Worm (Caenorhabditis elegans) whole organism, young adult: ENCODE data around the gene Y47G7B.2.

Experiments used
- B0035.1 ChIP-seq: sonication (generic microtip); optimal IDR thresholded peaks from 2 replicates; lab custom pipeline; 2016; ENCODE audit warnings: missing genetic modification characterization, mild to moderate bottlenecking, missing compliant biosample characterization, missing genotype, missing genetic modification reagents
- B0336.3 ChIP-seq: fragments of 200-800 bp; sonication (Bioruptor generic); IDR thresholded peaks from 2 replicates; pipeline ENCODE4 v1.3.6; 2022; ENCODE audit warnings: missing genetic modification characterization, missing compliant biosample characterization
- D2030.7 ChIP-seq: fragments of 200-800 bp; sonication (Bioruptor generic); IDR thresholded peaks from 2 replicates; pipeline ENCODE4 v1.3.6; 2022; ENCODE audit warnings: missing genetic modification reagents, missing genetic modification characterization, missing compliant biosample characterization
- F10E7.11 ChIP-seq: sonication (generic microtip); optimal IDR thresholded peaks from 2 replicates; lab custom pipeline; 2017; ENCODE audit warnings: mild to moderate bottlenecking, missing genetic modification characterization, moderate library complexity, missing compliant biosample characterization
- F22D6.2 ChIP-seq: sonication (generic microtip); optimal IDR thresholded peaks from 2 replicates; lab custom pipeline; 2016; ENCODE audit warnings: mild to moderate bottlenecking, missing genetic modification characterization, missing compliant biosample characterization
- F57C9.4 ChIP-seq: sonication (generic microtip); optimal IDR thresholded peaks from 2 replicates; lab custom pipeline; 2017; ENCODE audit warnings: mild to moderate bottlenecking, missing genetic modification characterization, missing compliant biosample characterization
- T07F8.4 ChIP-seq: sonication (generic microtip); optimal IDR thresholded peaks from 2 replicates; lab custom pipeline; 2016; ENCODE audit warnings: mild to moderate bottlenecking, missing genetic modification characterization, moderate library complexity, missing compliant biosample characterization
- Y56A3A.18 ChIP-seq: fragments of 200-800 bp; sonication (Bioruptor generic); IDR thresholded peaks from 2 replicates; pipeline ENCODE4 v1.3.6; 2022; ENCODE audit warnings: missing genetic modification reagents, missing genetic modification characterization, missing compliant biosample characterization
- Y95B8A.8 ChIP-seq: fragments of 200-800 bp; sonication (Bioruptor generic); IDR thresholded peaks from 2 replicates; pipeline ENCODE4 v1.3.6; 2022; ENCODE audit warnings: missing genetic modification reagents, missing genetic modification characterization, missing compliant biosample characterization
- ZK185.1 ChIP-seq: sonication (generic microtip); optimal IDR thresholded peaks from 2 replicates; lab custom pipeline; 2016; ENCODE audit warnings: mild to moderate bottlenecking, missing genetic modification characterization, missing compliant biosample characterization; ENCODE audit not compliant: poor library complexity, severe bottlenecking
- ama-1 ChIP-seq, 3 experiments: fragments of 150-350 bp in 1 of 3; sonication (generic microtip) in 2 of 3; optimal IDR thresholded peaks; 2 replicates each; lab custom pipeline; 2014 to 2018; ENCODE audit warnings: missing biosample characterization in 2 of 3, missing genetic modification characterization in 2 of 3, missing genetic modification reagents in 2 of 3
- aptf-2 ChIP-seq: fragments of 200-800 bp; sonication (Bioruptor generic); conservative IDR thresholded peaks from 2 replicates; pipeline ENCODE4 v1.3.6; 2022; ENCODE audit warnings: missing genetic modification reagents, missing genetic modification characterization, missing compliant biosample characterization
- atf-7 ChIP-seq: sonication (generic microtip); optimal IDR thresholded peaks from 2 replicates; lab custom pipeline; 2017; ENCODE audit warnings: mild to moderate bottlenecking, missing genetic modification characterization, missing compliant biosample characterization
- attf-5 ChIP-seq: fragments of 200-800 bp; sonication (Bioruptor generic); optimal IDR thresholded peaks from 2 replicates; lab custom pipeline; 2018; ENCODE audit warnings: mild to moderate bottlenecking, missing genetic modification characterization, missing compliant biosample characterization
- bed-2 ChIP-seq: fragments of 200-800 bp; sonication (Bioruptor generic); IDR thresholded peaks from 2 replicates; pipeline ENCODE4 v1.3.6; 2022; ENCODE audit warnings: missing genetic modification reagents, missing genetic modification characterization, missing compliant biosample characterization
- cebp-2 ChIP-seq: fragments of 200-800 bp; sonication (Bioruptor generic); IDR thresholded peaks from 2 replicates; pipeline ENCODE4 v1.3.6; 2022; ENCODE audit warnings: missing genetic modification characterization, missing compliant biosample characterization
- ceh-100 ChIP-seq: fragments of 200-800 bp; sonication (Bioruptor generic); IDR thresholded peaks from 2 replicates; pipeline ENCODE4 v1.3.6; 2022; ENCODE audit warnings: missing genetic modification reagents, missing genetic modification characterization, missing compliant biosample characterization
- chd-7 ChIP-seq: sonication (generic microtip); optimal IDR thresholded peaks from 2 replicates; lab custom pipeline; 2016; ENCODE audit warnings: mild to moderate bottlenecking, missing genetic modification characterization, moderate library complexity, missing compliant biosample characterization
- dox-1 ChIP-seq: fragments of 200-800 bp; sonication (Bioruptor generic); IDR thresholded peaks from 2 replicates; pipeline ENCODE4 v1.3.6; 2022; ENCODE audit warnings: missing genetic modification reagents, missing genetic modification characterization, missing compliant biosample characterization
- efl-1 ChIP-seq: fragments of 150-350 bp; optimal IDR thresholded peaks from 2 replicates; lab custom pipeline; 2014; ENCODE audit warnings: missing biosample characterization, missing genetic modification reagents, missing genetic modification characterization
- egl-18 ChIP-seq: fragments of 200-800 bp; sonication (Bioruptor generic); IDR thresholded peaks from 2 replicates; pipeline ENCODE4 v1.3.6; 2022; ENCODE audit warnings: missing genetic modification reagents, missing genetic modification characterization, missing compliant biosample characterization
- egl-44 ChIP-seq: fragments of 200-800 bp; sonication (Bioruptor generic); IDR thresholded peaks from 2 replicates; pipeline ENCODE4 v1.3.6; 2022; ENCODE audit warnings: missing genetic modification reagents, missing genetic modification characterization, missing compliant biosample characterization
- ekl-4 ChIP-seq: fragments of 200-800 bp; sonication (Bioruptor generic); IDR thresholded peaks from 2 replicates; pipeline ENCODE4 v1.3.6; 2022; ENCODE audit warnings: missing genetic modification reagents, missing genetic modification characterization, missing compliant biosample characterization
- fkh-3 ChIP-seq: sonication (generic microtip); optimal IDR thresholded peaks from 2 replicates; lab custom pipeline; 2016; ENCODE audit warnings: mild to moderate bottlenecking, missing genetic modification characterization, missing compliant biosample characterization
- hrde-1 ChIP-seq: sonication (generic microtip); optimal IDR thresholded peaks from 2 replicates; lab custom pipeline; 2016; ENCODE audit warnings: missing genetic modification characterization, mild to moderate bottlenecking, missing compliant biosample characterization, moderate library complexity, missing genotype, missing genetic modification reagents, borderline replicate concordance
- lin-26 ChIP-seq: fragments of 200-800 bp; sonication (Bioruptor generic); IDR thresholded peaks from 2 replicates; pipeline ENCODE4 v1.3.6; 2022; ENCODE audit warnings: missing genetic modification reagents, missing genetic modification characterization, missing compliant biosample characterization
- lsl-1 ChIP-seq: fragments of 200-800 bp; sonication (Bioruptor generic); optimal IDR thresholded peaks from 2 replicates; lab custom pipeline; 2018; ENCODE audit warnings: mild to moderate bottlenecking, missing genetic modification characterization, moderate library complexity, missing compliant biosample characterization
- lsy-27 ChIP-seq: sonication (generic microtip); optimal IDR thresholded peaks from 2 replicates; lab custom pipeline; 2017; ENCODE audit warnings: missing genetic modification characterization, mild to moderate bottlenecking, missing compliant biosample characterization, antibody characterized with exemption, missing genotype, borderline replicate concordance; ENCODE audit not compliant: insufficient read depth
- madf-10 ChIP-seq: sonication (generic microtip); optimal IDR thresholded peaks from 2 replicates; lab custom pipeline; 2016; ENCODE audit warnings: mild to moderate bottlenecking, missing genetic modification characterization, missing compliant biosample characterization
- madf-3 ChIP-seq: fragments of 200-800 bp; sonication (Bioruptor generic); IDR thresholded peaks from 2 replicates; pipeline ENCODE4 v1.3.6; 2022; ENCODE audit warnings: missing genetic modification reagents, missing genetic modification characterization, missing compliant biosample characterization
- madf-6 ChIP-seq: fragments of 200-800 bp; sonication (Bioruptor generic); IDR thresholded peaks from 2 replicates; pipeline ENCODE4 v1.3.6; 2022; ENCODE audit warnings: missing genetic modification reagents, missing genetic modification characterization, missing compliant biosample characterization
- madf-8 ChIP-seq: fragments of 200-800 bp; sonication (Bioruptor generic); conservative IDR thresholded peaks from 2 replicates; pipeline ENCODE4 v1.3.6; 2022; ENCODE audit warnings: missing genetic modification reagents, missing genetic modification characterization, missing compliant biosample characterization
- nfyb-1 ChIP-seq: fragments of 200-800 bp; sonication (Bioruptor generic); IDR thresholded peaks from 2 replicates; pipeline ENCODE4 v1.3.6; 2022; ENCODE audit warnings: missing genetic modification reagents, missing genetic modification characterization, missing compliant biosample characterization
- nhr-27 ChIP-seq: fragments of 200-800 bp; sonication (Bioruptor generic); optimal IDR thresholded peaks from 2 replicates; lab custom pipeline; 2018; ENCODE audit warnings: mild to moderate bottlenecking, missing genetic modification characterization, moderate library complexity, missing compliant biosample characterization
- nhr-80 ChIP-seq: sonication (generic microtip); optimal IDR thresholded peaks from 2 replicates; lab custom pipeline; 2016; ENCODE audit warnings: missing genetic modification characterization, missing compliant biosample characterization
- nhr-90 ChIP-seq: sonication (generic microtip); optimal IDR thresholded peaks from 2 replicates; lab custom pipeline; 2016; ENCODE audit warnings: missing genotype, mild to moderate bottlenecking, missing genetic modification characterization, missing compliant biosample characterization
- pbrm-1 ChIP-seq: fragments of 200-800 bp; sonication (Bioruptor generic); IDR thresholded peaks from 2 replicates; pipeline ENCODE4 v1.3.6; 2022; ENCODE audit warnings: missing genetic modification reagents, missing genetic modification characterization, missing compliant biosample characterization
- pha-4 ChIP-seq: fragments of 150-350 bp; sonication (generic microtip); optimal IDR thresholded peaks from 2 replicates; lab custom pipeline; 2014; ENCODE audit warnings: missing biosample characterization, missing genetic modification reagents, missing genetic modification characterization
- repo-1 ChIP-seq: sonication (generic microtip); optimal IDR thresholded peaks from 2 replicates; lab custom pipeline; 2017; ENCODE audit warnings: mild to moderate bottlenecking, missing genetic modification characterization, missing compliant biosample characterization
- sdz-38 ChIP-seq: sonication (generic microtip); optimal IDR thresholded peaks from 2 replicates; lab custom pipeline; 2016; ENCODE audit warnings: missing genotype, missing genetic modification characterization, missing compliant biosample characterization
- snpc-4 ChIP-seq, 5 experiments: fragments of 150-350 bp in 1 of 5; sonication (generic microtip) in 4 of 5; optimal IDR thresholded peaks; 2 replicates each; lab custom pipeline; 2014 to 2018; ENCODE audit warnings: missing genetic modification characterization in 5 of 5, missing biosample characterization in 3 of 5, antibody characterized with exemption in 2 of 5, mild to moderate bottlenecking in 2 of 5, missing compliant biosample characterization in 2 of 5, missing genotype in 2 of 5, moderate library complexity in 2 of 5, missing genetic modification reagents in 1 of 5
- somi-1 ChIP-seq: fragments of 200-800 bp; sonication (Bioruptor generic); optimal IDR thresholded peaks from 2 replicates; lab custom pipeline; 2018; ENCODE audit warnings: mild to moderate bottlenecking, missing genetic modification characterization, missing compliant biosample characterization
- unc-62 ChIP-seq: fragments of 150-350 bp; optimal IDR thresholded peaks from 2 replicates; lab custom pipeline; 2014; ENCODE audit warnings: missing biosample characterization, missing genetic modification reagents, missing genetic modification characterization
- ztf-22 ChIP-seq: fragments of 200-800 bp; sonication (Bioruptor generic); optimal IDR thresholded peaks from 2 replicates; lab custom pipeline; 2018; ENCODE audit warnings: mild to moderate bottlenecking, missing genetic modification characterization, moderate library complexity, missing compliant biosample characterization
- ztf-28 ChIP-seq: fragments of 200-800 bp; sonication (Bioruptor generic); IDR thresholded peaks from 2 replicates; pipeline ENCODE4 v1.3.6; 2022; ENCODE audit warnings: missing genetic modification reagents, missing genetic modification characterization, missing compliant biosample characterization
- ztf-6 ChIP-seq: fragments of 200-800 bp; sonication (Bioruptor generic); IDR thresholded peaks from 2 replicates; pipeline ENCODE4 v1.3.6; 2022; ENCODE audit warnings: missing genetic modification reagents, missing genetic modification characterization, missing compliant biosample characterization

Y47G7B.2 gene

ce11 chrII:2681118-2681517 lies 26.7 kb downstream of the Y47G7B.2 start, which contains the start of gene F34D6.1 (continued):
- no peak for TF ChIP-seq fkh-3
- TF ChIP-seq ztf-22 (GFP tag; lab: Kevin White, UChicago), result no peak
- TF ChIP-seq F22D6.2, result no peak
- TF ChIP-seq ceh-100, result no peak
- no peak for TF ChIP-seq somi-1 (GFP tag; lab: Kevin White, UChicago)

DNA sequence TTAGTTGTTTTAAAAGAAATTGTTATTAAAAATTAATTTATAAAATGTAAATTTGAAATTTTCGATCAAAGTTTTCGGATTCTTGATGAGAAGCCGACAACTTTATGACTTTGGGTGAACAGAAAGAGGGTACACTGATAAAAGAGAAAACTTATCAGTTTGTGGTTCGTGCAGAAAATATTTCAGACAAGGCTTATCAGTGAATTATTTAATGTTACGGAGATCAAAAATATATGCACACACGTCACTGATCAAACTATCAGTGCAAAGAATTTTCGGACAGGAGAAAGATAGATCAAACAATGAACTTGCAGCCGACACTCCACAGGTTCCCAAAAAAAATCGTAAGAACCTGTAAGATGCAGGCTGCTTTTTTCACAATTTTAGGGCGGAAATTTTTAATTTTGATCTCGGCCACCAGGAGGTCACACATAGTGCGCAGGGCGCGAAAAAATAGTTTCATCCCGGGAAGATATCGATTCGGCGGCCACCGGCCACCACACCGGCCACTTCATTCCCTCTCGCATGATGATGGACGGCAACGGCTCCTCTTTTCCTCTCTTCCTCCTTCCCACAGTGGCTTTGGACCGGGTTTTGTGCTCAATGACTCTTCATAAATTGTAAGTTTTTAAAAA lies 30.2 kb downstream of the Y47G7B.2 start, which contains the start of gene F22E5.17:
Gene F22E5.17, plus strand, starts transcription at position 508 of the 635 bp plus-strand sequence.
- TF ChIP-seq lsl-1 (GFP tag; lab: Kevin White, UChicago) (no peak), nhr-27 (tag; lab: Kevin White, UChicago) (no peak), lin-26 (GFP tag; lab: Robert Waterston, UW) (no peak), chd-7 (tag; lab: Kevin White, UChicago) (no peak), ekl-4 (GFP tag; lab: Robert Waterston, UW) (0 out of 2 replicates have a peak, but pooled peaks have one; percentile 10), egl-44 (GFP tag; lab: Robert Waterston, UW) (no peak), nfyb-1 (GFP tag; lab: Robert Waterston, UW) (no peak), madf-6 (GFP tag; lab: Robert Waterston, UW) (peak; percentile 74), Y95B8A.8 (GFP tag; lab: Robert Waterston, UW) (no peak), egl-18 (GFP tag; lab: Robert Waterston, UW) (no peak), repo-1 (tag; lab: Kevin White, UChicago) (no peak), nhr-90 (no peak), aptf-2 (GFP tag; lab: Robert Waterston, UW) (peak; percentile 77), F10E7.11 (no peak), ZK185.1 (tag; lab: Kevin White, UChicago) (no peak), pbrm-1 (GFP tag; lab: Robert Waterston, UW) (no peak), B0336.3 (GFP tag; lab: Robert Waterston, UW) (no peak), madf-10 (no peak), pha-4 (tag; lab: Kevin White, UChicago) (no peak), snpc-4 (GFP tag; optimal IDR thresholded peaks at IDR 0.05; lab: Kevin White, UChicago) (no peak), snpc-4 (tag; optimal IDR thresholded peaks at IDR 0.05; lab: Kevin White, UChicago) (peak in 1 of 4 experiments; percentile 36), madf-3 (GFP tag; lab: Robert Waterston, UW) (no peak), sdz-38 (tag; lab: Kevin White, UChicago) (no peak), bed-2 (GFP tag; lab: Robert Waterston, UW) (no peak), nhr-80 (tag; lab: Kevin White, UChicago) (peak; percentile 84), attf-5 (GFP tag; lab: Kevin White, UChicago) (no peak), lsy-27 (tag; lab: Kevin White, UChicago) (no peak), unc-62 (no peak), ama-1 (optimal IDR thresholded peaks at IDR 0.05; lab: Kevin White, UChicago) (no peak), ama-1 (GFP tag; optimal IDR thresholded peaks at IDR 0.05; lab: Kevin White, UChicago) (no peak), ztf-28 (GFP tag; lab: Robert Waterston, UW) (no peak), cebp-2 (no peak), dox-1 (0 out of 2 replicates have a peak, but pooled peaks have one; percentile 17), madf-8 (peak; percentile 62), T07F8.4 (no peak), efl-1 (peak; percentile 63), hrde-1 (tag; lab: Kevin White, UChicago) (no peak), B0035.1 (tag; lab: Kevin White, UChicago) (no peak), D2030.7 (GFP tag; lab: Robert Waterston, UW) (no peak), atf-7 (tag; lab: Kevin White, UChicago) (peak; percentile 36), F57C9.4 (tag; lab: Kevin White, UChicago) (no peak), Y56A3A.18 (GFP tag; lab: Robert Waterston, UW) (no peak), ztf-6 (GFP tag; lab: Robert Waterston, UW) (no peak)
